Worm (Caenorhabditis elegans) whole organism, L4/young adult: ENCODE results near the gene ubc-15.

ENCODE experiments used
- W03F9.2 ChIP-seq: fragments of 150-350 bp; optimal IDR thresholded peaks from 2 replicates; lab custom pipeline; 2014; ENCODE audit warnings: missing biosample characterization, missing genetic modification characterization
- dao-5 ChIP-seq: sonication (generic microtip); optimal IDR thresholded peaks from 2 replicates; lab custom pipeline; 2016; ENCODE audit warnings: missing genotype, missing genetic modification characterization, moderate library complexity, missing compliant biosample characterization
- him-1 ChIP-seq: sonication (generic microtip); optimal IDR thresholded peaks from 2 replicates; lab custom pipeline; 2016; ENCODE audit warnings: missing genotype, missing genetic modification reagents, missing genetic modification characterization, missing compliant biosample characterization

ce11 chrII:2922782-2923181, 9.4 kb upstream of the ubc-15 start:
- no peak for TF ChIP-seq him-1 (tag; lab: Kevin White, UChicago)
- no peak for TF ChIP-seq W03F9.2
- TF ChIP-seq dao-5 = no peak
